Worm (Caenorhabditis elegans): Measurements from ENCODE around the gene daf-10.

- no peak for TF ChIP-seq B0310.2 (tag; optimal IDR thresholded peaks at IDR 0.05)
- TF ChIP-seq pes-1 (GFP tag; IDR thresholded peaks at IDR 0.05): no peak
- no peak for TF ChIP-seq ama-1 (optimal IDR thresholded peaks at IDR 0.05)
- no peak for TF ChIP-seq hmg-4 (GFP tag; optimal IDR thresholded peaks at IDR 0.05)
- TF ChIP-seq tra-4 (tag; optimal IDR thresholded peaks at IDR 0.05): no peak
- TF ChIP-seq sea-1 (GFP tag; conservative IDR thresholded peaks at IDR 0.05): no peak
- TF ChIP-seq flt-1 (GFP tag; IDR thresholded peaks at IDR 0.05): no peak
- TF ChIP-seq hnd-1 (tag; optimal IDR thresholded peaks at IDR 0.05): no peak
- no peak for TF ChIP-seq F13C5.2 (tag; optimal IDR thresholded peaks at IDR 0.05)
- no peak for TF ChIP-seq tbx-37 (GFP tag; conservative IDR thresholded peaks at IDR 0.05)
Measured at ce11 chrIV:9100835-9101234, 45.2 kb downstream of the daf-10 start.
